Worm (Caenorhabditis elegans) whole organism, young adult: ENCODE measurements around the gene prx-5.

Experiments
- B0019.2 ChIP-seq: fragments of 200-800 bp; sonication (Bioruptor generic); conservative IDR thresholded peaks from 2 replicates; pipeline ENCODE4 v1.3.6; 2022; ENCODE audit warnings: missing genetic modification reagents, missing genetic modification characterization, missing compliant biosample characterization
- C06A6.2 ChIP-seq: fragments of 200-800 bp; sonication (Bioruptor generic); conservative IDR thresholded peaks from 2 replicates; pipeline ENCODE4 v1.3.6; 2022; ENCODE audit warnings: missing genetic modification characterization, missing compliant biosample characterization
- D2030.7 ChIP-seq: fragments of 200-800 bp; sonication (Bioruptor generic); IDR thresholded peaks from 2 replicates; pipeline ENCODE4 v1.3.6; 2022; ENCODE audit warnings: missing genetic modification reagents, missing genetic modification characterization, missing compliant biosample characterization
- F10E7.11 ChIP-seq: sonication (generic microtip); optimal IDR thresholded peaks from 2 replicates; lab custom pipeline; 2017; ENCODE audit warnings: mild to moderate bottlenecking, missing genetic modification characterization, moderate library complexity, missing compliant biosample characterization
- F33H1.4 ChIP-seq: fragments of 200-800 bp; sonication (Bioruptor generic); IDR thresholded peaks from 2 replicates; pipeline ENCODE4 v1.3.6; 2022; ENCODE audit warnings: missing genetic modification reagents, missing genetic modification characterization, missing compliant biosample characterization
- F37B4.10 ChIP-seq: fragments of 200-800 bp; sonication (Bioruptor generic); IDR thresholded peaks from 2 replicates; pipeline ENCODE4 v1.3.6; 2022; ENCODE audit warnings: missing genetic modification characterization, missing compliant biosample characterization
- F39B2.1 ChIP-seq: fragments of 200-800 bp; sonication (Bioruptor generic); IDR thresholded peaks from 2 replicates; pipeline ENCODE4 v1.3.6; 2022; ENCODE audit warnings: missing genetic modification reagents, missing genetic modification characterization, missing compliant biosample characterization
- F52B5.7 ChIP-seq: sonication (generic microtip); optimal IDR thresholded peaks from 2 replicates; lab custom pipeline; 2016; ENCODE audit warnings: mild to moderate bottlenecking, missing genetic modification characterization, missing compliant biosample characterization
- F55B11.4 ChIP-seq: sonication (generic microtip); optimal IDR thresholded peaks from 2 replicates; lab custom pipeline; 2016; ENCODE audit warnings: missing compliant biosample characterization, missing genetic modification characterization, borderline replicate concordance; ENCODE audit not compliant: insufficient read depth
- F57C9.4 ChIP-seq: sonication (generic microtip); optimal IDR thresholded peaks from 2 replicates; lab custom pipeline; 2017; ENCODE audit warnings: mild to moderate bottlenecking, missing genetic modification characterization, missing compliant biosample characterization
- T26A5.8 ChIP-seq: sonication (generic microtip); optimal IDR thresholded peaks from 2 replicates; lab custom pipeline; 2016; ENCODE audit warnings: missing genetic modification characterization, missing compliant biosample characterization
- Y53G8AR.9 ChIP-seq: fragments of 200-800 bp; sonication (Bioruptor generic); conservative IDR thresholded peaks from 2 replicates; pipeline ENCODE4 v1.3.6; 2022; ENCODE audit warnings: missing genetic modification reagents, missing genetic modification characterization, missing compliant biosample characterization
- Y67H2A.10 ChIP-seq: fragments of 200-800 bp; sonication (Bioruptor generic); conservative IDR thresholded peaks from 2 replicates; pipeline ENCODE4 v1.3.6; 2022; ENCODE audit warnings: missing genetic modification reagents, missing genetic modification characterization, missing compliant biosample characterization
- Y95B8A.8 ChIP-seq: fragments of 200-800 bp; sonication (Bioruptor generic); IDR thresholded peaks from 2 replicates; pipeline ENCODE4 v1.3.6; 2022; ENCODE audit warnings: missing genetic modification reagents, missing genetic modification characterization, missing compliant biosample characterization
- ZK185.1 ChIP-seq: sonication (generic microtip); optimal IDR thresholded peaks from 2 replicates; lab custom pipeline; 2016; ENCODE audit warnings: mild to moderate bottlenecking, missing genetic modification characterization, missing compliant biosample characterization; ENCODE audit not compliant: poor library complexity, severe bottlenecking
- atf-7 ChIP-seq: sonication (generic microtip); optimal IDR thresholded peaks from 2 replicates; lab custom pipeline; 2017; ENCODE audit warnings: mild to moderate bottlenecking, missing genetic modification characterization, missing compliant biosample characterization
- attf-6 ChIP-seq: fragments of 200-800 bp; sonication (Bioruptor generic); IDR thresholded peaks from 2 replicates; pipeline ENCODE4 v1.3.6; 2022; ENCODE audit warnings: missing genetic modification reagents, missing genetic modification characterization, missing compliant biosample characterization
- bed-2 ChIP-seq: fragments of 200-800 bp; sonication (Bioruptor generic); IDR thresholded peaks from 2 replicates; pipeline ENCODE4 v1.3.6; 2022; ENCODE audit warnings: missing genetic modification reagents, missing genetic modification characterization, missing compliant biosample characterization
- cebp-1 ChIP-seq, 2 experiments: fragments of 200-800 bp in 1 of 2; sonication (Bioruptor generic) in 1 of 2; sonication (generic microtip) in 1 of 2; IDR thresholded peaks in 1 of 2; optimal IDR thresholded peaks in 1 of 2; 2 replicates each; pipeline versions ENCODE4 v1.3.6 to Lab custom; 2017 to 2022; ENCODE audit warnings: missing compliant biosample characterization in 2 of 2, missing genetic modification characterization in 2 of 2, mild to moderate bottlenecking in 1 of 2, missing genetic modification reagents in 1 of 2, moderate library complexity in 1 of 2
- ceh-100 ChIP-seq: fragments of 200-800 bp; sonication (Bioruptor generic); IDR thresholded peaks from 2 replicates; pipeline ENCODE4 v1.3.6; 2022; ENCODE audit warnings: missing genetic modification reagents, missing genetic modification characterization, missing compliant biosample characterization
- ceh-40 ChIP-seq: fragments of 200-800 bp; sonication (Bioruptor generic); IDR thresholded peaks from 2 replicates; pipeline ENCODE4 v1.3.6; 2022; ENCODE audit warnings: missing genetic modification characterization, missing compliant biosample characterization
- dox-1 ChIP-seq: fragments of 200-800 bp; sonication (Bioruptor generic); IDR thresholded peaks from 2 replicates; pipeline ENCODE4 v1.3.6; 2022; ENCODE audit warnings: missing genetic modification reagents, missing genetic modification characterization, missing compliant biosample characterization
- egl-44 ChIP-seq: fragments of 200-800 bp; sonication (Bioruptor generic); IDR thresholded peaks from 2 replicates; pipeline ENCODE4 v1.3.6; 2022; ENCODE audit warnings: missing genetic modification reagents, missing genetic modification characterization, missing compliant biosample characterization
- hmg-1.2 ChIP-seq: fragments of 200-800 bp; sonication (Bioruptor generic); IDR thresholded peaks from 2 replicates; pipeline ENCODE4 v1.3.6; 2022; ENCODE audit warnings: missing genetic modification reagents, missing genetic modification characterization, missing compliant biosample characterization
- hmg-20 ChIP-seq: fragments of 200-800 bp; sonication (Bioruptor generic); IDR thresholded peaks from 2 replicates; pipeline ENCODE4 v1.3.6; 2022; ENCODE audit warnings: missing genetic modification reagents, missing genetic modification characterization, missing compliant biosample characterization
- let-607 ChIP-seq, 2 experiments: fragments of 200-800 bp in 1 of 2; sonication (Bioruptor generic) in 1 of 2; sonication (generic microtip) in 1 of 2; optimal IDR thresholded peaks; 2 replicates each; lab custom pipeline; 2016 to 2018; ENCODE audit warnings: mild to moderate bottlenecking in 2 of 2, missing compliant biosample characterization in 2 of 2, missing genetic modification characterization in 2 of 2, moderate library complexity in 2 of 2, missing genotype in 1 of 2
- lin-26 ChIP-seq: fragments of 200-800 bp; sonication (Bioruptor generic); IDR thresholded peaks from 2 replicates; pipeline ENCODE4 v1.3.6; 2022; ENCODE audit warnings: missing genetic modification reagents, missing genetic modification characterization, missing compliant biosample characterization
- lin-54 ChIP-seq: fragments of 200-800 bp; sonication (Bioruptor generic); optimal IDR thresholded peaks from 2 replicates; lab custom pipeline; 2018; ENCODE audit warnings: mild to moderate bottlenecking, missing genetic modification characterization, missing compliant biosample characterization
- madf-6 ChIP-seq: fragments of 200-800 bp; sonication (Bioruptor generic); IDR thresholded peaks from 2 replicates; pipeline ENCODE4 v1.3.6; 2022; ENCODE audit warnings: missing genetic modification reagents, missing genetic modification characterization, missing compliant biosample characterization
- mel-28 ChIP-seq: sonication (generic microtip); optimal IDR thresholded peaks from 2 replicates; lab custom pipeline; 2016; ENCODE audit warnings: borderline replicate concordance, mild to moderate bottlenecking, missing genetic modification characterization, missing compliant biosample characterization
- mes-4 ChIP-seq: sonication (generic microtip); optimal IDR thresholded peaks from 2 replicates; lab custom pipeline; 2016; ENCODE audit warnings: missing genotype, missing genetic modification characterization, missing compliant biosample characterization
- mxl-1 ChIP-seq: sonication (generic microtip); optimal IDR thresholded peaks from 2 replicates; lab custom pipeline; 2016; ENCODE audit warnings: missing genetic modification characterization, missing compliant biosample characterization
- nfya-2 ChIP-seq: fragments of 200-800 bp; sonication (Bioruptor generic); IDR thresholded peaks from 2 replicates; pipeline ENCODE4 v1.3.6; 2022; ENCODE audit warnings: missing genetic modification reagents, missing genetic modification characterization, missing compliant biosample characterization
- nfyb-1 ChIP-seq: fragments of 200-800 bp; sonication (Bioruptor generic); IDR thresholded peaks from 2 replicates; pipeline ENCODE4 v1.3.6; 2022; ENCODE audit warnings: missing genetic modification reagents, missing genetic modification characterization, missing compliant biosample characterization
- rec-8 ChIP-seq, 2 experiments: sonication (generic microtip); optimal IDR thresholded peaks; 2 replicates each; lab custom pipeline; 2016; ENCODE audit warnings: mild to moderate bottlenecking in 2 of 2, missing genetic modification characterization in 2 of 2, missing genetic modification reagents in 2 of 2, missing genotype in 2 of 2, missing biosample characterization in 1 of 2, missing compliant biosample characterization in 1 of 2, moderate library complexity in 1 of 2
- sdz-38 ChIP-seq: sonication (generic microtip); optimal IDR thresholded peaks from 2 replicates; lab custom pipeline; 2016; ENCODE audit warnings: missing genotype, missing genetic modification characterization, missing compliant biosample characterization
- tbp1 ChIP-seq: fragments of 200-800 bp; sonication (Bioruptor generic); optimal IDR thresholded peaks from 2 replicates; lab custom pipeline; 2018; ENCODE audit warnings: mild to moderate bottlenecking, missing genetic modification characterization, missing compliant biosample characterization
- tlf-1 ChIP-seq: fragments of 200-800 bp; sonication (Bioruptor generic); optimal IDR thresholded peaks from 2 replicates; lab custom pipeline; 2018; ENCODE audit warnings: mild to moderate bottlenecking, missing genetic modification characterization, missing compliant biosample characterization
- unc-130 ChIP-seq: sonication (generic microtip); optimal IDR thresholded peaks from 2 replicates; lab custom pipeline; 2016; ENCODE audit warnings: missing genetic modification reagents, missing genetic modification characterization, missing compliant biosample characterization
- xnd-1 ChIP-seq: sonication (generic microtip); optimal IDR thresholded peaks from 2 replicates; lab custom pipeline; 2016; ENCODE audit warnings: missing genotype, missing genetic modification reagents, missing genetic modification characterization, missing compliant biosample characterization
- zfh-2 ChIP-seq: fragments of 200-800 bp; sonication (Bioruptor generic); conservative IDR thresholded peaks from 2 replicates; pipeline ENCODE4 v1.3.6; 2022; ENCODE audit warnings: missing genetic modification reagents, missing genetic modification characterization, missing compliant biosample characterization
- ztf-18 ChIP-seq: sonication (generic microtip); optimal IDR thresholded peaks from 2 replicates; lab custom pipeline; 2016; ENCODE audit warnings: missing genotype, mild to moderate bottlenecking, missing genetic modification characterization, missing compliant biosample characterization
- ztf-26 ChIP-seq: sonication (generic microtip); optimal IDR thresholded peaks from 2 replicates; lab custom pipeline; 2017; ENCODE audit warnings: missing genetic modification characterization, missing compliant biosample characterization

prx-5 gene

ce11 chrII:8744555-8745448 is 40.2 kb downstream of the prx-5 start (continued):
- TF ChIP-seq Y95B8A.8 (GFP tag; lab: Robert Waterston, UW) (peak; percentile 56), lin-54 (GFP tag; lab: Kevin White, UChicago) (no peak), madf-6 (GFP tag; lab: Robert Waterston, UW) (peak; percentile 44; the same call in 1 of the 2 replicates), ZK185.1 (tag; lab: Kevin White, UChicago) (peak; percentile 1), T26A5.8 (tag; lab: Kevin White, UChicago) (no peak)

- TF ChIP-seq tbp1 (no peak), unc-130 (GFP tag; lab: Kevin White, UChicago) (no peak), F55B11.4 (tag; lab: Kevin White, UChicago) (no peak), cebp-1 (GFP tag; IDR thresholded peaks at IDR 0.05; lab: Robert Waterston, UW) (no peak), cebp-1 (tag; optimal IDR thresholded peaks at IDR 0.05; lab: Kevin White, UChicago) (peak; percentile 5), Y67H2A.10 (GFP tag; lab: Robert Waterston, UW) (no peak), bed-2 (GFP tag; lab: Robert Waterston, UW) (no peak), tlf-1 (GFP tag; lab: Kevin White, UChicago) (no peak), xnd-1 (tag; lab: Kevin White, UChicago) (no peak), hmg-20 (GFP tag; lab: Robert Waterston, UW) (no peak; the same call in 1 of the 2 replicates), F10E7.11 (tag; lab: Kevin White, UChicago) (no peak), mxl-1 (tag; lab: Kevin White, UChicago) (no peak), ztf-18 (tag; lab: Kevin White, UChicago) (no peak), F37B4.10 (no peak), mes-4 (no peak), F39B2.1 (GFP tag; lab: Robert Waterston, UW) (no peak), rec-8 (tag; optimal IDR thresholded peaks at IDR 0.05; lab: Kevin White, UChicago) (no peak), let-607 (tag; optimal IDR thresholded peaks at IDR 0.05; lab: Kevin White, UChicago) (no peak), hmg-1.2 (GFP tag; lab: Robert Waterston, UW) (0 out of 2 replicates have a peak, but pooled peaks have one; percentile 2), Y53G8AR.9 (GFP tag; lab: Robert Waterston, UW) (peak; percentile 5; the same call in 1 of the 2 replicates), atf-7 (tag; lab: Kevin White, UChicago) (no peak), dox-1 (GFP tag; lab: Robert Waterston, UW) (no peak), ceh-40 (GFP tag; lab: Robert Waterston, UW) (no peak), egl-44 (GFP tag; lab: Robert Waterston, UW) (no peak), D2030.7 (GFP tag; lab: Robert Waterston, UW) (no peak), F57C9.4 (no peak), nfyb-1 (GFP tag; lab: Robert Waterston, UW) (no peak), lin-26 (no peak), F52B5.7 (tag; lab: Kevin White, UChicago) (no peak), C06A6.2 (GFP tag; lab: Robert Waterston, UW) (peak; percentile 11; the same call in 1 of the 2 replicates), ceh-100 (GFP tag; lab: Robert Waterston, UW) (no peak), attf-6 (GFP tag; lab: Robert Waterston, UW) (no peak), ztf-26 (no peak), F33H1.4 (no peak), zfh-2 (GFP tag; lab: Robert Waterston, UW) (peak; percentile 57), mel-28 (tag; lab: Kevin White, UChicago) (no peak), nfya-2 (GFP tag; lab: Robert Waterston, UW) (no peak), sdz-38 (tag; lab: Kevin White, UChicago) (no peak), B0019.2 (GFP tag; lab: Robert Waterston, UW) (no peak)
These were observed 41.0 kb downstream of the prx-5 start for ce11 chrII:8745449-8746297.
